Worm (Caenorhabditis elegans) whole organism, young adult: ENCODE data around the gene cutl-27.

Experiments
- D2030.7 ChIP-seq: fragments of 200-800 bp; sonication (Bioruptor generic); IDR thresholded peaks from 2 replicates; pipeline ENCODE4 v1.3.6; 2022; ENCODE audit warnings: missing genetic modification reagents, missing genetic modification characterization, missing compliant biosample characterization
- F10E7.11 ChIP-seq: sonication (generic microtip); optimal IDR thresholded peaks from 2 replicates; lab custom pipeline; 2017; ENCODE audit warnings: mild to moderate bottlenecking, missing genetic modification characterization, moderate library complexity, missing compliant biosample characterization
- F22D6.2 ChIP-seq: sonication (generic microtip); optimal IDR thresholded peaks from 2 replicates; lab custom pipeline; 2016; ENCODE audit warnings: mild to moderate bottlenecking, missing genetic modification characterization, missing compliant biosample characterization
- F23B12.7 ChIP-seq: sonication (generic microtip); optimal IDR thresholded peaks from 2 replicates; lab custom pipeline; 2017; ENCODE audit warnings: missing genetic modification characterization, mild to moderate bottlenecking, missing compliant biosample characterization, antibody characterized with exemption, moderate library complexity; ENCODE audit not compliant: insufficient read depth
- F39B2.1 ChIP-seq: fragments of 200-800 bp; sonication (Bioruptor generic); IDR thresholded peaks from 2 replicates; pipeline ENCODE4 v1.3.6; 2022; ENCODE audit warnings: missing genetic modification reagents, missing genetic modification characterization, missing compliant biosample characterization
- F49E8.2 ChIP-seq: sonication (generic microtip); optimal IDR thresholded peaks from 3 replicates; lab custom pipeline; 2017; ENCODE audit warnings: missing genetic modification characterization, mild to moderate bottlenecking, missing compliant biosample characterization, antibody characterized with exemption, moderate library complexity; ENCODE audit not compliant: insufficient read depth
- F57C9.4 ChIP-seq: sonication (generic microtip); optimal IDR thresholded peaks from 2 replicates; lab custom pipeline; 2017; ENCODE audit warnings: mild to moderate bottlenecking, missing genetic modification characterization, missing compliant biosample characterization
- K11D2.4 ChIP-seq: fragments of 200-800 bp; sonication (Bioruptor generic); IDR thresholded peaks from 2 replicates; pipeline ENCODE4 v1.3.6; 2022; ENCODE audit warnings: missing genetic modification reagents, missing genetic modification characterization, missing compliant biosample characterization
- Y53G8AR.9 ChIP-seq: fragments of 200-800 bp; sonication (Bioruptor generic); conservative IDR thresholded peaks from 2 replicates; pipeline ENCODE4 v1.3.6; 2022; ENCODE audit warnings: missing genetic modification reagents, missing genetic modification characterization, missing compliant biosample characterization
- Y56A3A.18 ChIP-seq: fragments of 200-800 bp; sonication (Bioruptor generic); IDR thresholded peaks from 2 replicates; pipeline ENCODE4 v1.3.6; 2022; ENCODE audit warnings: missing genetic modification reagents, missing genetic modification characterization, missing compliant biosample characterization
- Y79H2A.3 ChIP-seq: fragments of 200-800 bp; sonication (Bioruptor generic); conservative IDR thresholded peaks from 2 replicates; pipeline ENCODE4 v1.3.6; 2022; ENCODE audit warnings: missing genetic modification reagents, missing genetic modification characterization, missing compliant biosample characterization
- Y95B8A.8 ChIP-seq: fragments of 200-800 bp; sonication (Bioruptor generic); IDR thresholded peaks from 2 replicates; pipeline ENCODE4 v1.3.6; 2022; ENCODE audit warnings: missing genetic modification reagents, missing genetic modification characterization, missing compliant biosample characterization
- akir-1 ChIP-seq: fragments of 200-800 bp; sonication (Bioruptor generic); optimal IDR thresholded peaks from 2 replicates; lab custom pipeline; 2018; ENCODE audit warnings: mild to moderate bottlenecking, missing genetic modification characterization, moderate library complexity, missing compliant biosample characterization
- ama-1 ChIP-seq, 3 experiments: fragments of 150-350 bp in 1 of 3; sonication (generic microtip) in 2 of 3; optimal IDR thresholded peaks; 2 replicates each; lab custom pipeline; 2014 to 2018; ENCODE audit warnings: missing biosample characterization in 2 of 3, missing genetic modification characterization in 2 of 3, missing genetic modification reagents in 2 of 3
- aptf-2 ChIP-seq: fragments of 200-800 bp; sonication (Bioruptor generic); conservative IDR thresholded peaks from 2 replicates; pipeline ENCODE4 v1.3.6; 2022; ENCODE audit warnings: missing genetic modification reagents, missing genetic modification characterization, missing compliant biosample characterization
- atf-7 ChIP-seq: sonication (generic microtip); optimal IDR thresholded peaks from 2 replicates; lab custom pipeline; 2017; ENCODE audit warnings: mild to moderate bottlenecking, missing genetic modification characterization, missing compliant biosample characterization
- attf-5 ChIP-seq: fragments of 200-800 bp; sonication (Bioruptor generic); optimal IDR thresholded peaks from 2 replicates; lab custom pipeline; 2018; ENCODE audit warnings: mild to moderate bottlenecking, missing genetic modification characterization, missing compliant biosample characterization
- ceh-100 ChIP-seq: fragments of 200-800 bp; sonication (Bioruptor generic); IDR thresholded peaks from 2 replicates; pipeline ENCODE4 v1.3.6; 2022; ENCODE audit warnings: missing genetic modification reagents, missing genetic modification characterization, missing compliant biosample characterization
- ceh-40 ChIP-seq: fragments of 200-800 bp; sonication (Bioruptor generic); IDR thresholded peaks from 2 replicates; pipeline ENCODE4 v1.3.6; 2022; ENCODE audit warnings: missing genetic modification characterization, missing compliant biosample characterization
- ceh-58 ChIP-seq: fragments of 200-800 bp; sonication (Bioruptor generic); IDR thresholded peaks from 2 replicates; pipeline ENCODE4 v1.3.6; 2022; ENCODE audit warnings: missing genetic modification characterization, missing compliant biosample characterization
- ceh-79 ChIP-seq: sonication (generic microtip); optimal IDR thresholded peaks from 2 replicates; lab custom pipeline; 2017; ENCODE audit warnings: mild to moderate bottlenecking, missing genetic modification characterization, missing compliant biosample characterization
- chd-7 ChIP-seq: sonication (generic microtip); optimal IDR thresholded peaks from 2 replicates; lab custom pipeline; 2016; ENCODE audit warnings: mild to moderate bottlenecking, missing genetic modification characterization, moderate library complexity, missing compliant biosample characterization
- dox-1 ChIP-seq: fragments of 200-800 bp; sonication (Bioruptor generic); IDR thresholded peaks from 2 replicates; pipeline ENCODE4 v1.3.6; 2022; ENCODE audit warnings: missing genetic modification reagents, missing genetic modification characterization, missing compliant biosample characterization
- egrh-3 ChIP-seq: fragments of 200-800 bp; sonication (Bioruptor generic); IDR thresholded peaks from 2 replicates; pipeline ENCODE4 v1.3.6; 2022; ENCODE audit warnings: missing genetic modification reagents, missing genetic modification characterization, missing compliant biosample characterization
- hlh-12 ChIP-seq: sonication (generic microtip); optimal IDR thresholded peaks from 2 replicates; lab custom pipeline; 2016; ENCODE audit warnings: missing genetic modification characterization, missing compliant biosample characterization
- hmg-1.2 ChIP-seq: fragments of 200-800 bp; sonication (Bioruptor generic); IDR thresholded peaks from 2 replicates; pipeline ENCODE4 v1.3.6; 2022; ENCODE audit warnings: missing genetic modification reagents, missing genetic modification characterization, missing compliant biosample characterization
- hsf-1 ChIP-seq: fragments of 200-800 bp; sonication (Bioruptor generic); IDR thresholded peaks from 2 replicates; pipeline ENCODE4 v1.3.6; 2022; ENCODE audit warnings: missing genetic modification reagents, missing genetic modification characterization, missing compliant biosample characterization
- let-607 ChIP-seq, 2 experiments: fragments of 200-800 bp in 1 of 2; sonication (Bioruptor generic) in 1 of 2; sonication (generic microtip) in 1 of 2; optimal IDR thresholded peaks; 2 replicates each; lab custom pipeline; 2016 to 2018; ENCODE audit warnings: mild to moderate bottlenecking in 2 of 2, missing compliant biosample characterization in 2 of 2, missing genetic modification characterization in 2 of 2, moderate library complexity in 2 of 2, missing genotype in 1 of 2
- lin-26 ChIP-seq: fragments of 200-800 bp; sonication (Bioruptor generic); IDR thresholded peaks from 2 replicates; pipeline ENCODE4 v1.3.6; 2022; ENCODE audit warnings: missing genetic modification reagents, missing genetic modification characterization, missing compliant biosample characterization
- lin-40 ChIP-seq: sonication (generic microtip); optimal IDR thresholded peaks from 2 replicates; lab custom pipeline; 2016; ENCODE audit warnings: missing genetic modification characterization, mild to moderate bottlenecking, missing compliant biosample characterization, missing genotype, missing genetic modification reagents
- lin-54 ChIP-seq: fragments of 200-800 bp; sonication (Bioruptor generic); optimal IDR thresholded peaks from 2 replicates; lab custom pipeline; 2018; ENCODE audit warnings: mild to moderate bottlenecking, missing genetic modification characterization, missing compliant biosample characterization
- madf-3 ChIP-seq: fragments of 200-800 bp; sonication (Bioruptor generic); IDR thresholded peaks from 2 replicates; pipeline ENCODE4 v1.3.6; 2022; ENCODE audit warnings: missing genetic modification reagents, missing genetic modification characterization, missing compliant biosample characterization
- madf-6 ChIP-seq: fragments of 200-800 bp; sonication (Bioruptor generic); IDR thresholded peaks from 2 replicates; pipeline ENCODE4 v1.3.6; 2022; ENCODE audit warnings: missing genetic modification reagents, missing genetic modification characterization, missing compliant biosample characterization
- mes-4 ChIP-seq: sonication (generic microtip); optimal IDR thresholded peaks from 2 replicates; lab custom pipeline; 2016; ENCODE audit warnings: missing genotype, missing genetic modification characterization, missing compliant biosample characterization
- nhr-179 ChIP-seq: sonication (generic microtip); optimal IDR thresholded peaks from 2 replicates; lab custom pipeline; 2016; ENCODE audit warnings: mild to moderate bottlenecking, missing genetic modification characterization, missing compliant biosample characterization
- nhr-80 ChIP-seq: sonication (generic microtip); optimal IDR thresholded peaks from 2 replicates; lab custom pipeline; 2016; ENCODE audit warnings: missing genetic modification characterization, missing compliant biosample characterization
- nhr-90 ChIP-seq: sonication (generic microtip); optimal IDR thresholded peaks from 2 replicates; lab custom pipeline; 2016; ENCODE audit warnings: missing genotype, mild to moderate bottlenecking, missing genetic modification characterization, missing compliant biosample characterization
- pbrm-1 ChIP-seq: fragments of 200-800 bp; sonication (Bioruptor generic); IDR thresholded peaks from 2 replicates; pipeline ENCODE4 v1.3.6; 2022; ENCODE audit warnings: missing genetic modification reagents, missing genetic modification characterization, missing compliant biosample characterization
- rec-8 ChIP-seq, 2 experiments: sonication (generic microtip); optimal IDR thresholded peaks; 2 replicates each; lab custom pipeline; 2016; ENCODE audit warnings: mild to moderate bottlenecking in 2 of 2, missing genetic modification characterization in 2 of 2, missing genetic modification reagents in 2 of 2, missing genotype in 2 of 2, missing biosample characterization in 1 of 2, missing compliant biosample characterization in 1 of 2, moderate library complexity in 1 of 2
- repo-1 ChIP-seq: sonication (generic microtip); optimal IDR thresholded peaks from 2 replicates; lab custom pipeline; 2017; ENCODE audit warnings: mild to moderate bottlenecking, missing genetic modification characterization, missing compliant biosample characterization
- tbp1 ChIP-seq: fragments of 200-800 bp; sonication (Bioruptor generic); optimal IDR thresholded peaks from 2 replicates; lab custom pipeline; 2018; ENCODE audit warnings: mild to moderate bottlenecking, missing genetic modification characterization, missing compliant biosample characterization
- tlf-1 ChIP-seq: fragments of 200-800 bp; sonication (Bioruptor generic); optimal IDR thresholded peaks from 2 replicates; lab custom pipeline; 2018; ENCODE audit warnings: mild to moderate bottlenecking, missing genetic modification characterization, missing compliant biosample characterization
- ztf-18 ChIP-seq: sonication (generic microtip); optimal IDR thresholded peaks from 2 replicates; lab custom pipeline; 2016; ENCODE audit warnings: missing genotype, mild to moderate bottlenecking, missing genetic modification characterization, missing compliant biosample characterization
- ztf-25 ChIP-seq: fragments of 200-800 bp; sonication (Bioruptor generic); IDR thresholded peaks from 2 replicates; pipeline ENCODE4 v1.3.6; 2022; ENCODE audit warnings: missing genetic modification reagents, missing genetic modification characterization, missing compliant biosample characterization
- ztf-28 ChIP-seq: fragments of 200-800 bp; sonication (Bioruptor generic); IDR thresholded peaks from 2 replicates; pipeline ENCODE4 v1.3.6; 2022; ENCODE audit warnings: missing genetic modification reagents, missing genetic modification characterization, missing compliant biosample characterization
- ztf-3 ChIP-seq: fragments of 200-800 bp; sonication (Bioruptor generic); optimal IDR thresholded peaks from 2 replicates; lab custom pipeline; 2018; ENCODE audit warnings: mild to moderate bottlenecking, missing genetic modification characterization, missing compliant biosample characterization

The cutl-27 gene

DNA sequence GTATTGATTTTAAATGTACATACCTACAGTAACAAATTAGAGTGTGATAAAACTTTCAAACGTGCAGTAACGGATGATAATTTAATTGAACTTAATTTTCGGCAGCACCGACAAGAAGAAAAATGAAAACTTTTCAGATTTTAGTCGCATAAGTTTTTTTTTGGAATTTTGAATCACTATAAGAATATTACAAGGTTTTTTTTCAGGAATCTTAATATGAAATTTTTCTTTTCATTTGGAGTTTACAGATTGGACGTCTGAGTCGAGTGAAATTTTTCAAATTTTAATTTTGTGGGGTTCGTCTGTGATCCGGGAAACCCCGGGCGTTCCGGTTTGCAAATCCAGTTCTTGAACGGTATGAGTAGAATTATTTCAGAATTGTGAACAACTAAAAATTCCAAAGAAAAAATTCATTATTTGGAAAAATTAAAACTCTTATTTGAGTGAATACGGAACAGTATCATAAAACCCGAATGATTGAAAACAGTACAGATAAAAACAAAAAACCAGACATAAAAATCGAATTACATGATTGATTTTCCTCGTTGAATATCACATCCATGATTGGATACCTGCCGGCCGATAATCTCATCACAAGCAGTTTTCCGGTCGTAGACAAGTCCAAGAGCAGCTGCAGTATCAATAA is 35.1 kb downstream of the cutl-27 start (continued):
- TF ChIP-seq Y79H2A.3 (GFP tag; lab: Robert Waterston, UW): no peak
- TF ChIP-seq let-607 (tag; optimal IDR thresholded peaks at IDR 0.05; lab: Kevin White, UChicago): peak in 1 of 2 experiments; percentile 25
- peak; percentile 61 for TF ChIP-seq nhr-90
- TF ChIP-seq K11D2.4: peak; percentile 43; the same call in 1 of the 2 replicates
- no peak for TF ChIP-seq mes-4 (tag; lab: Kevin White, UChicago)
- no peak for TF ChIP-seq tbp1
- TF ChIP-seq Y56A3A.18 (GFP tag; lab: Robert Waterston, UW): peak; percentile 80; the same call in 1 of the 2 replicates
- no peak for TF ChIP-seq chd-7 (tag; lab: Kevin White, UChicago)
- peak; percentile 56; the same call in 1 of the 2 replicates for TF ChIP-seq F39B2.1 (GFP tag; lab: Robert Waterston, UW)
- TF ChIP-seq ztf-25 (GFP tag; lab: Robert Waterston, UW): no peak
- TF ChIP-seq rec-8 (tag; optimal IDR thresholded peaks at IDR 0.05; lab: Kevin White, UChicago): no peak
- TF ChIP-seq egrh-3 (GFP tag; lab: Robert Waterston, UW): no peak
- TF ChIP-seq lin-40 (tag; lab: Kevin White, UChicago): no peak
- 0 out of 2 replicates have a peak, but pooled peaks have one; percentile 40 for TF ChIP-seq madf-3 (GFP tag; lab: Robert Waterston, UW)
- TF ChIP-seq ceh-100 (GFP tag; lab: Robert Waterston, UW): peak; percentile 22; the same call in 1 of the 2 replicates
- no peak for TF ChIP-seq F10E7.11
- peak; percentile 35 for TF ChIP-seq lin-54 (GFP tag; lab: Kevin White, UChicago)
- TF ChIP-seq pbrm-1 (GFP tag; lab: Robert Waterston, UW): peak; percentile 37; the same call in 1 of the 2 replicates
- no peak for TF ChIP-seq nhr-179 (tag; lab: Kevin White, UChicago)
- TF ChIP-seq akir-1: no peak
- TF ChIP-seq ceh-40: no peak
- TF ChIP-seq madf-6 (GFP tag; lab: Robert Waterston, UW): no peak
- no peak for TF ChIP-seq ztf-28 (GFP tag; lab: Robert Waterston, UW)
- TF ChIP-seq atf-7 (tag; lab: Kevin White, UChicago): peak; percentile 78
- no peak for TF ChIP-seq F57C9.4 (tag; lab: Kevin White, UChicago)
- TF ChIP-seq attf-5 (GFP tag; lab: Kevin White, UChicago): no peak
- peak; percentile 34 for TF ChIP-seq nhr-80 (tag; lab: Kevin White, UChicago)
- no peak for TF ChIP-seq dox-1 (GFP tag; lab: Robert Waterston, UW)
- TF ChIP-seq Y53G8AR.9: peak; percentile 96
- TF ChIP-seq tlf-1 (GFP tag; lab: Kevin White, UChicago): peak; percentile 38
- TF ChIP-seq F49E8.2 (tag; lab: Kevin White, UChicago): no peak
- TF ChIP-seq F23B12.7 (tag; lab: Kevin White, UChicago): no peak
- TF ChIP-seq hmg-1.2 (GFP tag; lab: Robert Waterston, UW): peak; percentile 33; the same call in 1 of the 2 replicates
- TF ChIP-seq ceh-58 (GFP tag; lab: Robert Waterston, UW): 0 out of 2 replicates have a peak, but pooled peaks have one; percentile 8
- TF ChIP-seq hsf-1 (GFP tag; lab: Robert Waterston, UW): peak; percentile 12; the same call in 1 of the 2 replicates

DNA sequence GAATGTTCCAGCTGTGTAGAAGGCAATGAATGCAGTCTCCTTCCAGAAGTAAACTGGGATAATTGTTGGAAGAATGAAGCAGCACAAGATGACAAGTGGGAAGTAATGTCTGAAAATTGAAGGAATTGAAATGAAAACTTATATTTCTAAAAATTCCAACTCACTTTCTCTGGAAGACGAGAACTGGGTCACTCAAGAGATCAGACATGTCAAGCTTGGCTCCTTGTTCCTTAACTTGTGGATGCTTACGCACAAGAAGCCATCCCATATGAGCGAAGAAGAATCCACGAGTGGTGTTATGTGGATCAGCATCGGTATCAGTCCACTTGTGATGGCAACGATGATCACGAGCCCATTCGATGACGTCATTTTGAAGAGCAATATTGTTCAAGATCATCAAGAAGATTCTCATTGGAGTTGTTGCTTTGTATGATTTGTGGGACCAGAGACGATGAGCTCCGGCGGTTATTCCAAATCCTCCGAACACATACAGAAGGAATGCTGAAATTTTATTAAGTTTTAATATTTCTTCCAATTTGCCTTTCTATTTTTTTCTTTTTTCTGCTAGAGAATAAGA is 36.0 kb downstream of the cutl-27 start:
- TF ChIP-seq repo-1 (no peak), ama-1 (optimal IDR thresholded peaks at IDR 0.05; lab: Kevin White, UChicago) (no peak), ama-1 (GFP tag; optimal IDR thresholded peaks at IDR 0.05; lab: Kevin White, UChicago) (peak in 1 of 2 experiments; percentile 6), atf-7 (tag; lab: Kevin White, UChicago) (peak; percentile 85), hlh-12 (tag; lab: Kevin White, UChicago) (no peak), aptf-2 (GFP tag; lab: Robert Waterston, UW) (no peak), ztf-18 (no peak), hsf-1 (GFP tag; lab: Robert Waterston, UW) (no peak), ztf-25 (GFP tag; lab: Robert Waterston, UW) (no peak), ceh-79 (tag; lab: Kevin White, UChicago) (no peak), F22D6.2 (no peak), Y53G8AR.9 (peak; percentile 68), lin-26 (GFP tag; lab: Robert Waterston, UW) (0 out of 2 replicates have a peak, but pooled peaks have one; percentile 43), Y95B8A.8 (peak; percentile 56; the same call in 1 of the 2 replicates), ztf-3 (GFP tag; lab: Kevin White, UChicago) (no peak), D2030.7 (GFP tag; lab: Robert Waterston, UW) (no peak), egrh-3 (GFP tag; lab: Robert Waterston, UW) (no peak)
